Fruit fly (Drosophila melanogaster): ENCODE results near the gene ChLD3.

The ChLD3 gene

dm6 chr2L:16790671-16791270 is 52.1 kb downstream of the ChLD3 start, which contains the start of gene Cyt-b5-r:
Cyt-b5-r (minus strand) TSS chr2L:16790721.
- TF ChIP-seq sage (GFP tag; optimal IDR thresholded peaks at IDR 0.05) (no peak), br (GFP tag; optimal IDR thresholded peaks at IDR 0.05) (peak; percentile 21), h (GFP tag; optimal IDR thresholded peaks at IDR 0.05) (no peak)

- TF ChIP-seq dsf (GFP tag; optimal IDR thresholded peaks at IDR 0.05; ENCODE audit: borderline replicate concordance) (no peak), Mio (GFP tag; optimal IDR thresholded peaks at IDR 0.05) (no peak), foxo (GFP tag; optimal IDR thresholded peaks at IDR 0.05) (no peak), Dif (GFP tag; optimal IDR thresholded peaks at IDR 0.05; ENCODE audit: partially characterized antibody) (peak; percentile 70), h (GFP tag; optimal IDR thresholded peaks at IDR 0.05) (no peak), usp (GFP tag; optimal IDR thresholded peaks at IDR 0.05) (no peak), dl (GFP tag; optimal IDR thresholded peaks at IDR 0.05; ENCODE audit: insufficient read depth in 1 of 2, partially characterized antibody in 2 of 2) (peak in 1 of 2 experiments; percentile 28)
Measured at dm6 chr2L:16791345-16791744, 52.7 kb downstream of the ChLD3 start, which contains the start of gene CG17928. CG17928 (plus strand) TSS chr2L:16791568.

Measured in whole organism, wandering third instar larva.